Worm (Caenorhabditis elegans) whole organism, young adult: ENCODE data around the gene sru-1.
A peak's percentile ranks its signal among the peaks of the same experiment; 100 is the strongest.

Source experiments
- B0336.3 ChIP-seq: fragments of 200-800 bp; sonication (Bioruptor generic); IDR thresholded peaks from 2 replicates; pipeline ENCODE4 v1.3.6; 2022; ENCODE audit warnings: missing genetic modification characterization, missing compliant biosample characterization
- F22D6.2 ChIP-seq: sonication (generic microtip); optimal IDR thresholded peaks from 2 replicates; lab custom pipeline; 2016; ENCODE audit warnings: mild to moderate bottlenecking, missing genetic modification characterization, missing compliant biosample characterization
- F23B12.7 ChIP-seq: sonication (generic microtip); optimal IDR thresholded peaks from 2 replicates; lab custom pipeline; 2017; ENCODE audit warnings: missing genetic modification characterization, mild to moderate bottlenecking, missing compliant biosample characterization, antibody characterized with exemption, moderate library complexity; ENCODE audit not compliant: insufficient read depth
- F49E8.2 ChIP-seq: sonication (generic microtip); optimal IDR thresholded peaks from 3 replicates; lab custom pipeline; 2017; ENCODE audit warnings: missing genetic modification characterization, mild to moderate bottlenecking, missing compliant biosample characterization, antibody characterized with exemption, moderate library complexity; ENCODE audit not compliant: insufficient read depth
- F52B5.7 ChIP-seq: sonication (generic microtip); optimal IDR thresholded peaks from 2 replicates; lab custom pipeline; 2016; ENCODE audit warnings: mild to moderate bottlenecking, missing genetic modification characterization, missing compliant biosample characterization
- F57C9.4 ChIP-seq: sonication (generic microtip); optimal IDR thresholded peaks from 2 replicates; lab custom pipeline; 2017; ENCODE audit warnings: mild to moderate bottlenecking, missing genetic modification characterization, missing compliant biosample characterization
- T07F8.4 ChIP-seq: sonication (generic microtip); optimal IDR thresholded peaks from 2 replicates; lab custom pipeline; 2016; ENCODE audit warnings: mild to moderate bottlenecking, missing genetic modification characterization, moderate library complexity, missing compliant biosample characterization
- Y56A3A.18 ChIP-seq: fragments of 200-800 bp; sonication (Bioruptor generic); IDR thresholded peaks from 2 replicates; pipeline ENCODE4 v1.3.6; 2022; ENCODE audit warnings: missing genetic modification reagents, missing genetic modification characterization, missing compliant biosample characterization
- Y67H2A.10 ChIP-seq: fragments of 200-800 bp; sonication (Bioruptor generic); conservative IDR thresholded peaks from 2 replicates; pipeline ENCODE4 v1.3.6; 2022; ENCODE audit warnings: missing genetic modification reagents, missing genetic modification characterization, missing compliant biosample characterization
- atf-7 ChIP-seq: sonication (generic microtip); optimal IDR thresholded peaks from 2 replicates; lab custom pipeline; 2017; ENCODE audit warnings: mild to moderate bottlenecking, missing genetic modification characterization, missing compliant biosample characterization
- bed-2 ChIP-seq: fragments of 200-800 bp; sonication (Bioruptor generic); IDR thresholded peaks from 2 replicates; pipeline ENCODE4 v1.3.6; 2022; ENCODE audit warnings: missing genetic modification reagents, missing genetic modification characterization, missing compliant biosample characterization
- ceh-100 ChIP-seq: fragments of 200-800 bp; sonication (Bioruptor generic); IDR thresholded peaks from 2 replicates; pipeline ENCODE4 v1.3.6; 2022; ENCODE audit warnings: missing genetic modification reagents, missing genetic modification characterization, missing compliant biosample characterization
- ceh-58 ChIP-seq: fragments of 200-800 bp; sonication (Bioruptor generic); IDR thresholded peaks from 2 replicates; pipeline ENCODE4 v1.3.6; 2022; ENCODE audit warnings: missing genetic modification characterization, missing compliant biosample characterization
- chd-7 ChIP-seq: sonication (generic microtip); optimal IDR thresholded peaks from 2 replicates; lab custom pipeline; 2016; ENCODE audit warnings: mild to moderate bottlenecking, missing genetic modification characterization, moderate library complexity, missing compliant biosample characterization
- die-1 ChIP-seq: sonication (generic microtip); optimal IDR thresholded peaks from 2 replicates; lab custom pipeline; 2016; ENCODE audit warnings: missing genotype, mild to moderate bottlenecking, missing genetic modification characterization, missing compliant biosample characterization
- dpff-1 ChIP-seq: sonication (generic microtip); optimal IDR thresholded peaks from 2 replicates; lab custom pipeline; 2017; ENCODE audit warnings: mild to moderate bottlenecking, missing genetic modification characterization, missing compliant biosample characterization
- efl-1 ChIP-seq: fragments of 150-350 bp; optimal IDR thresholded peaks from 2 replicates; lab custom pipeline; 2014; ENCODE audit warnings: missing biosample characterization, missing genetic modification reagents, missing genetic modification characterization
- egl-44 ChIP-seq: fragments of 200-800 bp; sonication (Bioruptor generic); IDR thresholded peaks from 2 replicates; pipeline ENCODE4 v1.3.6; 2022; ENCODE audit warnings: missing genetic modification reagents, missing genetic modification characterization, missing compliant biosample characterization
- gei-17 ChIP-seq: fragments of 200-800 bp; sonication (Bioruptor generic); optimal IDR thresholded peaks from 2 replicates; lab custom pipeline; 2018; ENCODE audit warnings: mild to moderate bottlenecking, missing genetic modification characterization, missing compliant biosample characterization
- him-1 ChIP-seq: sonication (generic microtip); optimal IDR thresholded peaks from 2 replicates; lab custom pipeline; 2016; ENCODE audit warnings: missing genotype, missing genetic modification reagents, missing genetic modification characterization, missing compliant biosample characterization
- hlh-12 ChIP-seq: sonication (generic microtip); optimal IDR thresholded peaks from 2 replicates; lab custom pipeline; 2016; ENCODE audit warnings: missing genetic modification characterization, missing compliant biosample characterization
- hlh-26 ChIP-seq: fragments of 200-800 bp; sonication (Bioruptor generic); conservative IDR thresholded peaks from 2 replicates; pipeline ENCODE4 v1.3.6; 2022; ENCODE audit warnings: missing genetic modification reagents, missing genetic modification characterization, missing compliant biosample characterization
- hsf-1 ChIP-seq: fragments of 200-800 bp; sonication (Bioruptor generic); IDR thresholded peaks from 2 replicates; pipeline ENCODE4 v1.3.6; 2022; ENCODE audit warnings: missing genetic modification reagents, missing genetic modification characterization, missing compliant biosample characterization
- madf-10 ChIP-seq: sonication (generic microtip); optimal IDR thresholded peaks from 2 replicates; lab custom pipeline; 2016; ENCODE audit warnings: mild to moderate bottlenecking, missing genetic modification characterization, missing compliant biosample characterization
- madf-8 ChIP-seq: fragments of 200-800 bp; sonication (Bioruptor generic); conservative IDR thresholded peaks from 2 replicates; pipeline ENCODE4 v1.3.6; 2022; ENCODE audit warnings: missing genetic modification reagents, missing genetic modification characterization, missing compliant biosample characterization
- mcd-1 ChIP-seq: fragments of 200-800 bp; sonication (Bioruptor generic); IDR thresholded peaks from 2 replicates; pipeline ENCODE4 v1.3.6; 2022; ENCODE audit warnings: missing genetic modification reagents, missing genetic modification characterization, missing compliant biosample characterization
- mel-28 ChIP-seq: sonication (generic microtip); optimal IDR thresholded peaks from 2 replicates; lab custom pipeline; 2016; ENCODE audit warnings: borderline replicate concordance, mild to moderate bottlenecking, missing genetic modification characterization, missing compliant biosample characterization
- mxl-1 ChIP-seq: sonication (generic microtip); optimal IDR thresholded peaks from 2 replicates; lab custom pipeline; 2016; ENCODE audit warnings: missing genetic modification characterization, missing compliant biosample characterization
- nfyb-1 ChIP-seq: fragments of 200-800 bp; sonication (Bioruptor generic); IDR thresholded peaks from 2 replicates; pipeline ENCODE4 v1.3.6; 2022; ENCODE audit warnings: missing genetic modification reagents, missing genetic modification characterization, missing compliant biosample characterization
- nhr-120 ChIP-seq: fragments of 200-800 bp; sonication (Bioruptor generic); IDR thresholded peaks from 2 replicates; pipeline ENCODE4 v1.3.6; 2022; ENCODE audit warnings: missing genetic modification characterization, missing compliant biosample characterization
- nhr-179 ChIP-seq: sonication (generic microtip); optimal IDR thresholded peaks from 2 replicates; lab custom pipeline; 2016; ENCODE audit warnings: mild to moderate bottlenecking, missing genetic modification characterization, missing compliant biosample characterization
- pbrm-1 ChIP-seq: fragments of 200-800 bp; sonication (Bioruptor generic); IDR thresholded peaks from 2 replicates; pipeline ENCODE4 v1.3.6; 2022; ENCODE audit warnings: missing genetic modification reagents, missing genetic modification characterization, missing compliant biosample characterization
- pha-4 ChIP-seq: fragments of 150-350 bp; sonication (generic microtip); optimal IDR thresholded peaks from 2 replicates; lab custom pipeline; 2014; ENCODE audit warnings: missing biosample characterization, missing genetic modification reagents, missing genetic modification characterization
- rcor-1 ChIP-seq: fragments of 200-800 bp; sonication (Bioruptor generic); IDR thresholded peaks from 2 replicates; pipeline ENCODE4 v1.3.6; 2022; ENCODE audit warnings: missing genetic modification reagents, missing genetic modification characterization, missing compliant biosample characterization
- sdz-38 ChIP-seq: sonication (generic microtip); optimal IDR thresholded peaks from 2 replicates; lab custom pipeline; 2016; ENCODE audit warnings: missing genotype, missing genetic modification characterization, missing compliant biosample characterization
- snpc-1.1 ChIP-seq: sonication (generic microtip); optimal IDR thresholded peaks from 2 replicates; lab custom pipeline; 2017; ENCODE audit warnings: missing genetic modification characterization, mild to moderate bottlenecking, missing compliant biosample characterization, antibody characterized with exemption, moderate library complexity, missing genotype, missing genetic modification reagents; ENCODE audit not compliant: insufficient read depth
- snpc-4 ChIP-seq, 5 experiments: fragments of 150-350 bp in 1 of 5; sonication (generic microtip) in 4 of 5; optimal IDR thresholded peaks; 2 replicates each; lab custom pipeline; 2014 to 2018; ENCODE audit warnings: missing genetic modification characterization in 5 of 5, missing biosample characterization in 3 of 5, antibody characterized with exemption in 2 of 5, mild to moderate bottlenecking in 2 of 5, missing compliant biosample characterization in 2 of 5, missing genotype in 2 of 5, moderate library complexity in 2 of 5, missing genetic modification reagents in 1 of 5
- somi-1 ChIP-seq: fragments of 200-800 bp; sonication (Bioruptor generic); optimal IDR thresholded peaks from 2 replicates; lab custom pipeline; 2018; ENCODE audit warnings: mild to moderate bottlenecking, missing genetic modification characterization, missing compliant biosample characterization
- tlf-1 ChIP-seq: fragments of 200-800 bp; sonication (Bioruptor generic); optimal IDR thresholded peaks from 2 replicates; lab custom pipeline; 2018; ENCODE audit warnings: mild to moderate bottlenecking, missing genetic modification characterization, missing compliant biosample characterization
- zfh-2 ChIP-seq: fragments of 200-800 bp; sonication (Bioruptor generic); conservative IDR thresholded peaks from 2 replicates; pipeline ENCODE4 v1.3.6; 2022; ENCODE audit warnings: missing genetic modification reagents, missing genetic modification characterization, missing compliant biosample characterization
- ztf-28 ChIP-seq: fragments of 200-800 bp; sonication (Bioruptor generic); IDR thresholded peaks from 2 replicates; pipeline ENCODE4 v1.3.6; 2022; ENCODE audit warnings: missing genetic modification reagents, missing genetic modification characterization, missing compliant biosample characterization
- ztf-6 ChIP-seq: fragments of 200-800 bp; sonication (Bioruptor generic); IDR thresholded peaks from 2 replicates; pipeline ENCODE4 v1.3.6; 2022; ENCODE audit warnings: missing genetic modification reagents, missing genetic modification characterization, missing compliant biosample characterization

The sru-1 gene

ce11 chrIV:9444417-9445026 is 43.9 kb upstream of the sru-1 start (continued):
- TF ChIP-seq chd-7 (tag; lab: Kevin White, UChicago) (peak; percentile 62), T07F8.4 (tag; lab: Kevin White, UChicago) (peak; percentile 29), mel-28 (tag; lab: Kevin White, UChicago) (peak; percentile 78), egl-44 (peak; percentile 81), tlf-1 (GFP tag; lab: Kevin White, UChicago) (peak; percentile 81), die-1 (tag; lab: Kevin White, UChicago) (peak; percentile 73), atf-7 (tag; lab: Kevin White, UChicago) (peak; percentile 86), pbrm-1 (peak; percentile 95), hlh-12 (tag; lab: Kevin White, UChicago) (no peak), nfyb-1 (peak; percentile 94), hlh-26 (no peak), somi-1 (peak; percentile 61), madf-10 (tag; lab: Kevin White, UChicago) (peak; percentile 84), B0336.3 (peak; percentile 95), dpff-1 (tag; lab: Kevin White, UChicago) (peak; percentile 22), ztf-28 (0 out of 2 replicates have a peak, but pooled peaks have one; percentile 66), bed-2 (GFP tag; lab: Robert Waterston, UW) (0 out of 2 replicates have a peak, but pooled peaks have one; percentile 11), F57C9.4 (tag; lab: Kevin White, UChicago) (no peak), ceh-100 (GFP tag; lab: Robert Waterston, UW) (peak; percentile 84), Y67H2A.10 (GFP tag; lab: Robert Waterston, UW) (peak; percentile 77; the same call in 1 of the 2 replicates), gei-17 (GFP tag; lab: Kevin White, UChicago) (peak; percentile 67), rcor-1 (GFP tag; lab: Robert Waterston, UW) (peak; percentile 85), pha-4 (tag; lab: Kevin White, UChicago) (no peak), snpc-4 (GFP tag; optimal IDR thresholded peaks at IDR 0.05; lab: Kevin White, UChicago) (peak; percentile 98), snpc-4 (tag; optimal IDR thresholded peaks at IDR 0.05; lab: Kevin White, UChicago) (peak; percentile 99), F52B5.7 (tag; lab: Kevin White, UChicago) (peak; percentile 18), hsf-1 (GFP tag; lab: Robert Waterston, UW) (peak; percentile 57; the same call in 1 of the 2 replicates), F23B12.7 (tag; lab: Kevin White, UChicago) (peak; percentile 95), snpc-1.1 (tag; lab: Kevin White, UChicago) (peak; percentile 97), ztf-6 (GFP tag; lab: Robert Waterston, UW) (0 out of 2 replicates have a peak, but pooled peaks have one; percentile 20), nhr-120 (no peak), zfh-2 (GFP tag; lab: Robert Waterston, UW) (no peak), nhr-179 (tag; lab: Kevin White, UChicago) (no peak), Y56A3A.18 (GFP tag; lab: Robert Waterston, UW) (0 out of 2 replicates have a peak, but pooled peaks have one; percentile 63), efl-1 (GFP tag; lab: Kevin White, UChicago) (peak; percentile 47), F49E8.2 (tag; lab: Kevin White, UChicago) (peak; percentile 90), F22D6.2 (tag; lab: Kevin White, UChicago) (peak; percentile 43), sdz-38 (tag; lab: Kevin White, UChicago) (no peak), madf-8 (peak; percentile 49), mcd-1 (GFP tag; lab: Robert Waterston, UW) (peak; percentile 90), him-1 (tag; lab: Kevin White, UChicago) (peak; percentile 81), mxl-1 (no peak), ceh-58 (0 out of 2 replicates have a peak, but pooled peaks have one; percentile 14)
